Fruit fly (Drosophila melanogaster) whole organism: ENCODE data around the gene sicily.

Experiments
- Dll ChIP-seq: fragments of >200 bp; optimal IDR thresholded peaks from 2 replicates; lab custom pipeline; 2017
- EcR ChIP-seq, 2 experiments: fragments of >200 bp; optimal IDR thresholded peaks; 2 replicates each; lab custom pipeline; 2017; ENCODE audit warnings: missing biosample characterization in 2 of 2, missing genetic modification characterization in 2 of 2, missing genetic modification reagents in 2 of 2
- pan ChIP-seq: fragments of >200 bp; optimal IDR thresholded peaks from 2 replicates; lab custom pipeline; 2017

DNA sequence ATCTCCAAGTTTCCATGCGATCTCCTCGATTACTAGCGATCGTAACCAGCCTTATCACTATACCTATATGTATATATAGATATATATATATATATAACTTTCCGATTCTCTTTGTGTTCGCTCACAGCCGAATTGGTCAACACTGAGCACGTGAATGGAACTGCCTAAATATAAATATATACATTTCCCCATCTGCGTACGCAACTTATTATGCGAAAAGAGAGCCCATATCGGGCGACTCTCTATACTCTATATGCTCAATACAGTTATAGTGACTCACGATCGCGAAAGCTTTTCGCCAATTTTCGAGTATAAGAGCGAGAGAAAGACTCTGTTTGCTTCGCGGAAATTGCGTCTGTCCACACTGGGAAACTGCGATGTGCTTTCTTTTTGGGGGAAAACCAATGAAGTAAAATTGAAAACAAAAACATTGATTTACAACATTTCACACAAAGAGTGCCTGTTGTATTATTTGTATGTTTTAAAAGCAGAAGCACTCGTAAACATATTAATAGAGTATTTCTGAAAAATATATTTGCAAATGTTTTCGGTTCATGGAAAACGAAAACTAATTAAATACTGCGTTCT, 31.2 kb downstream of the sicily start:
- TF ChIP-seq EcR (GFP tag; optimal IDR thresholded peaks at IDR 0.05; lab: Kevin White, UChicago): no peak
- no peak for TF ChIP-seq Dll
- no peak for TF ChIP-seq pan (lab: Kevin White, UChicago)
